Fruit fly (Drosophila melanogaster) whole organism, embryonic: Measurements from ENCODE around the gene mts.

Experiments
- Asciz ChIP-seq: fragments of 200-800 bp; sonication (Bioruptor generic); optimal IDR thresholded peaks from 2 replicates; lab custom pipeline; 2017; ENCODE audit warnings: missing biosample characterization, mild to moderate bottlenecking, missing genetic modification characterization, missing genetic modification reagents
- B-H1 ChIP-seq: fragments of 200-800 bp; sonication (Bioruptor generic); IDR thresholded peaks from 3 replicates; pipeline ENCODE4 v1.3.6; 2022; ENCODE audit warnings: missing biosample characterization, missing genetic modification characterization
- B-H2 ChIP-seq: fragments of 200-800 bp; sonication (Bioruptor generic); optimal IDR thresholded peaks from 2 replicates; lab custom pipeline; 2018; ENCODE audit warnings: missing biosample characterization, mild to moderate bottlenecking, missing genetic modification characterization
- CG18764 ChIP-seq: fragments of 200-800 bp; sonication (Bioruptor generic); optimal IDR thresholded peaks from 3 replicates; lab custom pipeline; 2016; ENCODE audit warnings: missing biosample characterization, missing genetic modification characterization
- CG32532 ChIP-seq: fragments of 200-800 bp; sonication (Bioruptor generic); IDR thresholded peaks from 2 replicates; pipeline ENCODE4 v1.3.6; 2022; ENCODE audit warnings: missing biosample characterization, missing genetic modification characterization
- Hr78 ChIP-seq, 2 experiments: fragments of 200-800 bp in 1 of 2; fragments of >200 bp in 1 of 2; sonication (Bioruptor generic) in 1 of 2; optimal IDR thresholded peaks; 2 replicates each; lab custom pipeline; 2017 to 2019; ENCODE audit warnings: missing biosample characterization in 2 of 2, missing genetic modification characterization in 2 of 2, mild to moderate bottlenecking in 1 of 2, moderate library complexity in 1 of 2
- Six4 ChIP-seq: fragments of 200-800 bp; sonication (Bioruptor generic); optimal IDR thresholded peaks from 2 replicates; lab custom pipeline; 2016; ENCODE audit warnings: missing biosample characterization, missing genetic modification characterization
- Trl ChIP-seq, 3 experiments: fragments of >200 bp in 2 of 3; fragments of 200-800 bp in 1 of 3; sonication (Bioruptor generic) in 1 of 3; optimal IDR thresholded peaks; 2 replicates in 1 of 3; 3 replicates in 2 of 3; lab custom pipeline; 2016 to 2017; ENCODE audit warnings: missing biosample characterization in 1 of 3, missing genetic modification characterization in 1 of 3
- crol ChIP-seq: fragments of 200-800 bp; sonication (Bioruptor generic); IDR thresholded peaks from 2 replicates; pipeline ENCODE4 v1.3.6; 2022; ENCODE audit warnings: missing biosample characterization, missing genetic modification characterization

mts gene

dm6 chr2L:7880458-7880857 lies 53.0 kb downstream of the mts start (continued):
- TF ChIP-seq B-H2 (GFP tag; lab: Kevin White, UChicago), result no peak
- TF ChIP-seq Trl (optimal IDR thresholded peaks at IDR 0.05; lab: Kevin White, UChicago), result peak; percentile 42 to 51
- no peak for TF ChIP-seq Trl (GFP tag; optimal IDR thresholded peaks at IDR 0.05; lab: Kevin White, UChicago)
- TF ChIP-seq crol (GFP tag; lab: Robert Waterston, UW), result 0 out of 2 replicates have a peak, but pooled peaks have one; percentile 17
- TF ChIP-seq Hr78 (GFP tag; optimal IDR thresholded peaks at IDR 0.05; lab: Kevin White, UChicago), result peak in 1 of 2 experiments; percentile 36
- TF ChIP-seq Six4 (GFP tag; lab: Kevin White, UChicago), result no peak
- TF ChIP-seq B-H1 (GFP tag; lab: Robert Waterston, UW), result no peak
- no peak; the same call in 1 of the 2 replicates for TF ChIP-seq CG32532 (GFP tag; lab: Robert Waterston, UW)
- TF ChIP-seq CG18764, result no peak
- TF ChIP-seq Asciz (GFP tag; lab: Kevin White, UChicago), result no peak
